Worm (Caenorhabditis elegans) whole organism, early embryonic: ENCODE results near the gene T26H5.10.

Source experiments
- aly-1 ChIP-seq: sonication (generic microtip); optimal IDR thresholded peaks from 2 replicates; lab custom pipeline; 2016; ENCODE audit warnings: missing genetic modification characterization, missing compliant biosample characterization
- ama-1 ChIP-seq: fragments of 150-350 bp; optimal IDR thresholded peaks from 2 replicates; lab custom pipeline; 2014
- ceh-13 ChIP-seq: fragments of 200-800 bp; sonication (Bioruptor generic); optimal IDR thresholded peaks from 2 replicates; lab custom pipeline; 2018; ENCODE audit warnings: mild to moderate bottlenecking, missing genetic modification characterization, missing compliant biosample characterization
- ceh-36 ChIP-seq: sonication (generic microtip); optimal IDR thresholded peaks from 2 replicates; lab custom pipeline; 2016; ENCODE audit warnings: missing genetic modification characterization, inconsistent platforms, missing compliant biosample characterization
- ets-7 ChIP-seq: sonication (generic microtip); optimal IDR thresholded peaks from 2 replicates; lab custom pipeline; 2016; ENCODE audit warnings: missing genotype, missing genetic modification characterization, missing compliant biosample characterization
- flt-1 ChIP-seq: fragments of 200-800 bp; sonication (Bioruptor generic); IDR thresholded peaks from 2 replicates; pipeline ENCODE4 v1.3.6; 2022; ENCODE audit warnings: missing genetic modification characterization, missing compliant biosample characterization
- hmbx-1 ChIP-seq: sonication (generic microtip); optimal IDR thresholded peaks from 2 replicates; lab custom pipeline; 2016; ENCODE audit warnings: mild to moderate bottlenecking, missing genetic modification characterization, missing compliant biosample characterization
- hmg-4 ChIP-seq: fragments of 200-800 bp; sonication (Bioruptor generic); optimal IDR thresholded peaks from 2 replicates; lab custom pipeline; 2018; ENCODE audit warnings: mild to moderate bottlenecking, missing genetic modification characterization, missing compliant biosample characterization
- hnd-1 ChIP-seq: sonication (generic microtip); optimal IDR thresholded peaks from 2 replicates; lab custom pipeline; 2016; ENCODE audit warnings: missing genetic modification characterization, missing compliant biosample characterization
- pes-1 ChIP-seq: fragments of 200-800 bp; sonication (Bioruptor generic); IDR thresholded peaks from 2 replicates; pipeline ENCODE4 v1.3.6; 2022; ENCODE audit warnings: missing genetic modification reagents, missing genetic modification characterization, missing compliant biosample characterization
- scrt-1 ChIP-seq: fragments of 200-800 bp; sonication (Bioruptor generic); IDR thresholded peaks from 2 replicates; pipeline ENCODE4 v1.3.6; 2022; ENCODE audit warnings: missing genetic modification characterization, missing compliant biosample characterization
- sea-1 ChIP-seq: fragments of 200-800 bp; sonication (Bioruptor generic); conservative IDR thresholded peaks from 2 replicates; pipeline ENCODE4 v1.3.6; 2022; ENCODE audit warnings: missing genetic modification characterization, missing compliant biosample characterization
- tbx-37 ChIP-seq: fragments of 200-800 bp; sonication (Bioruptor generic); conservative IDR thresholded peaks from 2 replicates; pipeline ENCODE4 v1.3.6; 2022; ENCODE audit warnings: missing genetic modification reagents, missing genetic modification characterization, missing compliant biosample characterization
- tra-4 ChIP-seq: sonication (generic microtip); optimal IDR thresholded peaks from 2 replicates; lab custom pipeline; 2017; ENCODE audit warnings: missing genetic modification characterization, missing compliant biosample characterization

DNA sequence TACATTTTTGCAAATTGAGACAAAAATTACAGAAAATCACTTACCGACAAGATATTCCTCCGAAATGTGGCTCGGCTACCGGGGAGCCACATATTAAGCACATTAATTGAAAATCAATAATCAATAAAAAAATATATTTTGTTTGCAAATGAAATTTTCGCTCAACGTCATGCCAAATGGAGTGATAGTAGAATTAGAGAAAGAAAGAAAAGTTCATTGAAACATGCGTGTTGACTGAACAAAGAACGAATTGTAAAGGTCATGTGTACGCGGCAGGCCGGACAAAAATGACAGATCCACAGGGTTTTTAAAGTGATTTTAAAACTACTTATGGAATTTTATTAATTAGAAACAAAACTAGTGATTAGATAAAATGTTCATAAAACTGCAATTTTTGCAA is 40.0 kb upstream of the T26H5.10 start:
- TF ChIP-seq sea-1 (GFP tag; lab: Robert Waterston, UW), result no peak
- no peak for TF ChIP-seq ama-1 (lab: Kevin White, UChicago)
- TF ChIP-seq pes-1 (GFP tag; lab: Robert Waterston, UW), result no peak
- TF ChIP-seq aly-1 (tag; lab: Kevin White, UChicago), result no peak
- TF ChIP-seq hnd-1 (tag; lab: Kevin White, UChicago), result no peak
- TF ChIP-seq flt-1, result no peak
- no peak for TF ChIP-seq tra-4 (tag; lab: Kevin White, UChicago)
- TF ChIP-seq ceh-36 (tag; lab: Kevin White, UChicago), result no peak
- no peak for TF ChIP-seq ceh-13 (GFP tag; lab: Kevin White, UChicago)
- TF ChIP-seq hmg-4 (GFP tag; lab: Kevin White, UChicago), result no peak
- TF ChIP-seq tbx-37, result no peak
- TF ChIP-seq hmbx-1, result no peak
- no peak for TF ChIP-seq ets-7
- TF ChIP-seq scrt-1 (GFP tag; lab: Robert Waterston, UW), result no peak
